Worm (Caenorhabditis elegans) whole organism, L3 larva: ENCODE data around the gene hda-2.

Experiments
- ZK546.5 ChIP-seq: sonication (generic microtip); optimal IDR thresholded peaks from 2 replicates; lab custom pipeline; 2017; ENCODE audit warnings: missing biosample characterization, missing genetic modification characterization
- ama-1 ChIP-seq: fragments of 150-350 bp; optimal IDR thresholded peaks from 2 replicates; lab custom pipeline; 2018
- ceh-28 ChIP-seq: fragments of 150-350 bp; optimal IDR thresholded peaks from 2 replicates; lab custom pipeline; 2014; ENCODE audit warnings: missing biosample characterization, missing genetic modification reagents, missing genetic modification characterization
- ceh-82 ChIP-seq: fragments of 150-350 bp; optimal IDR thresholded peaks from 2 replicates; lab custom pipeline; 2014; ENCODE audit warnings: missing biosample characterization, missing genetic modification characterization
- ceh-9 ChIP-seq: sonication (generic microtip); optimal IDR thresholded peaks from 2 replicates; lab custom pipeline; 2018; ENCODE audit warnings: missing biosample characterization, missing genetic modification characterization
- egl-27 ChIP-seq: sonication (generic microtip); optimal IDR thresholded peaks from 4 replicates; lab custom pipeline; 2017; ENCODE audit warnings: missing biosample characterization, missing genetic modification reagents, missing genetic modification characterization
- egl-5 ChIP-seq: fragments of 150-350 bp; optimal IDR thresholded peaks from 2 replicates; lab custom pipeline; 2017; ENCODE audit warnings: missing biosample characterization, missing genetic modification reagents, missing genetic modification characterization, inconsistent platforms
- elt-2 ChIP-seq: sonication (generic microtip); optimal IDR thresholded peaks from 2 replicates; lab custom pipeline; 2016; ENCODE audit warnings: missing genetic modification reagents, mild to moderate bottlenecking, missing genetic modification characterization, missing compliant biosample characterization
- elt-3 ChIP-seq, 3 experiments: fragments of 150-350 bp in 1 of 3; sonication (generic microtip) in 2 of 3; optimal IDR thresholded peaks; 2 replicates in 2 of 3; 4 replicates in 1 of 3; lab custom pipeline; 2014 to 2017; ENCODE audit warnings: missing biosample characterization in 3 of 3, missing genetic modification characterization in 3 of 3
- fkh-10 ChIP-seq: sonication (generic microtip); optimal IDR thresholded peaks from 2 replicates; lab custom pipeline; 2017; ENCODE audit warnings: missing biosample characterization, missing genetic modification reagents, missing genetic modification characterization
- fkh-2 ChIP-seq: fragments of 150-350 bp; optimal IDR thresholded peaks from 2 replicates; lab custom pipeline; 2014; ENCODE audit warnings: missing biosample characterization, missing genetic modification reagents, missing genetic modification characterization
- fos-1 ChIP-seq: fragments of 150-350 bp; optimal IDR thresholded peaks from 2 replicates; lab custom pipeline; 2014; ENCODE audit warnings: missing biosample characterization, missing genetic modification characterization
- hmg-11 ChIP-seq: sonication (generic microtip); optimal IDR thresholded peaks from 2 replicates; lab custom pipeline; 2016; ENCODE audit warnings: missing genetic modification characterization, missing compliant biosample characterization
- jun-1 ChIP-seq: fragments of 150-350 bp; optimal IDR thresholded peaks from 2 replicates; lab custom pipeline; 2014; ENCODE audit warnings: missing biosample characterization, missing genetic modification reagents, missing genetic modification characterization
- lin-15B ChIP-seq: fragments of 150-350 bp; optimal IDR thresholded peaks from 2 replicates; lab custom pipeline; 2014; ENCODE audit warnings: missing biosample characterization, missing genetic modification characterization
- lin-39 ChIP-seq: fragments of 150-350 bp; optimal IDR thresholded peaks from 2 replicates; lab custom pipeline; 2018; ENCODE audit warnings: missing biosample characterization, missing genetic modification reagents, missing genetic modification characterization
- lsy-12 ChIP-seq: sonication (generic microtip); optimal IDR thresholded peaks from 2 replicates; lab custom pipeline; 2016; ENCODE audit warnings: mild to moderate bottlenecking, missing genetic modification characterization, missing compliant biosample characterization
- mml-1 ChIP-seq: fragments of 150-350 bp; sonication (generic microtip); optimal IDR thresholded peaks from 3 replicates; lab custom pipeline; 2014; ENCODE audit warnings: missing biosample characterization, missing genetic modification characterization
- nfya-1 ChIP-seq: sonication (generic microtip); optimal IDR thresholded peaks from 2 replicates; lab custom pipeline; 2017; ENCODE audit warnings: missing genetic modification characterization, mild to moderate bottlenecking, missing compliant biosample characterization, antibody characterized with exemption, moderate library complexity; ENCODE audit not compliant: insufficient read depth
- nhr-11 ChIP-seq: fragments of 150-350 bp; optimal IDR thresholded peaks from 2 replicates; lab custom pipeline; 2014; ENCODE audit warnings: missing biosample characterization, missing genetic modification characterization
- nhr-12 ChIP-seq: fragments of 150-350 bp; optimal IDR thresholded peaks from 2 replicates; lab custom pipeline; 2014; ENCODE audit warnings: missing biosample characterization, missing genetic modification characterization
- nhr-23 ChIP-seq: fragments of 150-350 bp; optimal IDR thresholded peaks from 2 replicates; lab custom pipeline; 2014; ENCODE audit warnings: missing biosample characterization, missing genetic modification reagents, missing genetic modification characterization
- nhr-237 ChIP-seq: fragments of 150-350 bp; optimal IDR thresholded peaks from 2 replicates; lab custom pipeline; 2014; ENCODE audit warnings: missing biosample characterization, missing genetic modification characterization
- nhr-25 ChIP-seq: sonication (generic microtip); optimal IDR thresholded peaks from 2 replicates; lab custom pipeline; 2017; ENCODE audit warnings: missing biosample characterization, missing genetic modification characterization
- nhr-28 ChIP-seq: fragments of 150-350 bp; optimal IDR thresholded peaks from 2 replicates; lab custom pipeline; 2014; ENCODE audit warnings: missing biosample characterization, missing genetic modification characterization
- nhr-43 ChIP-seq: sonication (generic microtip); optimal IDR thresholded peaks from 2 replicates; lab custom pipeline; 2016; ENCODE audit warnings: mild to moderate bottlenecking, missing genetic modification characterization, missing compliant biosample characterization; ENCODE audit not compliant: poor library complexity, severe bottlenecking
- nhr-77 ChIP-seq: fragments of 150-350 bp; optimal IDR thresholded peaks from 2 replicates; lab custom pipeline; 2014; ENCODE audit warnings: missing biosample characterization, missing genetic modification characterization
- pha-4 ChIP-seq: fragments of 150-350 bp; optimal IDR thresholded peaks from 2 replicates; lab custom pipeline; 2014; ENCODE audit warnings: missing biosample characterization, missing genetic modification reagents, missing genetic modification characterization
- pqm-1 ChIP-seq: fragments of 150-350 bp; optimal IDR thresholded peaks from 2 replicates; lab custom pipeline; 2017; ENCODE audit warnings: missing biosample characterization, missing genetic modification characterization, inconsistent platforms
- sea-2 ChIP-seq: fragments of 150-350 bp; sonication (generic microtip); optimal IDR thresholded peaks from 4 replicates; lab custom pipeline; 2014; ENCODE audit warnings: missing biosample characterization, missing genetic modification reagents, missing genetic modification characterization
- skn-1 ChIP-seq: fragments of 150-350 bp; optimal IDR thresholded peaks from 2 replicates; lab custom pipeline; 2014; ENCODE audit warnings: missing biosample characterization, missing genetic modification characterization
- tbx-2 ChIP-seq: sonication (generic microtip); optimal IDR thresholded peaks from 2 replicates; lab custom pipeline; 2016; ENCODE audit warnings: mild to moderate bottlenecking, missing genetic modification characterization, missing compliant biosample characterization
- unc-39 ChIP-seq: sonication (generic microtip); optimal IDR thresholded peaks from 4 replicates; lab custom pipeline; 2017; ENCODE audit warnings: missing biosample characterization, missing genetic modification characterization
- unc-62 ChIP-seq: fragments of 150-350 bp; sonication (generic microtip); optimal IDR thresholded peaks from 4 replicates; lab custom pipeline; 2014; ENCODE audit warnings: missing biosample characterization, missing genetic modification reagents, missing genetic modification characterization
- zag-1 ChIP-seq: fragments of 150-350 bp; optimal IDR thresholded peaks from 2 replicates; lab custom pipeline; 2014; ENCODE audit warnings: missing biosample characterization, missing genetic modification characterization

hda-2 gene

ce11 chrII:8037863-8038262 lies 15.5 kb upstream of the hda-2 start, which contains the start of gene C08B11.9:
Gene C08B11.9 (minus strand): TSS chrII:8038169.
- no peak for TF ChIP-seq nhr-43 (tag; lab: Kevin White, UChicago)
- TF ChIP-seq zag-1 (tag; lab: Kevin White, UChicago), result no peak
- TF ChIP-seq lin-39 (tag; lab: Kevin White, UChicago), result no peak
- TF ChIP-seq sea-2 (GFP tag; lab: Kevin White, UChicago), result no peak
- no peak for TF ChIP-seq tbx-2 (tag; lab: Kevin White, UChicago)
- TF ChIP-seq lin-15B (tag; lab: Kevin White, UChicago), result no peak
- TF ChIP-seq jun-1 (tag; lab: Kevin White, UChicago), result no peak
- TF ChIP-seq nhr-25 (tag; lab: Kevin White, UChicago), result no peak
- TF ChIP-seq egl-27 (tag; lab: Kevin White, UChicago), result no peak
- no peak for TF ChIP-seq nhr-28 (tag; lab: Kevin White, UChicago)

ce11 chrII:8037246-8037645 lies 14.9 kb upstream of the hda-2 start, which contains the start of gene arp-6:
Gene arp-6 (minus strand): TSS chrII:8037346.
- TF ChIP-seq skn-1 (tag; lab: Kevin White, UChicago), result no peak
- no peak for TF ChIP-seq elt-3 (tag; optimal IDR thresholded peaks at IDR 0.05; lab: Kevin White, UChicago)
- no peak for TF ChIP-seq ceh-9 (tag; lab: Kevin White, UChicago)
- no peak for TF ChIP-seq mml-1 (tag; lab: Kevin White, UChicago)
- TF ChIP-seq pqm-1 (tag; lab: Kevin White, UChicago), result no peak
- no peak for TF ChIP-seq nfya-1 (tag; lab: Kevin White, UChicago)
- no peak for TF ChIP-seq hmg-11 (tag; lab: Kevin White, UChicago)
- no peak for TF ChIP-seq ama-1 (lab: Kevin White, UChicago)
- TF ChIP-seq pha-4 (tag; lab: Kevin White, UChicago), result no peak
- no peak for TF ChIP-seq nhr-43 (tag; lab: Kevin White, UChicago)
- TF ChIP-seq unc-39 (tag; lab: Kevin White, UChicago), result no peak
- TF ChIP-seq fos-1, result no peak
- no peak for TF ChIP-seq nhr-23
- TF ChIP-seq elt-2 (tag; lab: Kevin White, UChicago), result no peak
- TF ChIP-seq, all 47 proteins: peak for 0

DNA sequence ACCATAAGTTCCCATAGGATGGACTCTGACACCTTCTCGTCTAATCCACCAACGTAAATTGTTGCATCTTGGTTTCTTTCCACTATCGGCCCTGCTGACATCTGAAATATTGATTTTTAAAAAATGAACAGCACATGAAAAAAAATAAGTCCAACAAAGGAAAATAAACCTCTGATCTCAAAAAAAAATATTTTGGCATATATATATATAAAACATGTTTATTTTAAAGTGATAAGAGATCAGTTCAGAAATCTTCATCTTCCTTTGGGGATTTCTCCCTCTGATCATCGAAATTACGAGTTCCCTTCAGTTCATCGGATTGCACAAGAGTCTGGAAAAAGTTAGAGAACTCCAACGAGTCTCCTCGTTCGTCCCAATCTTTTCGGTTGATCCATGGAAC lies 13.3 kb upstream of the hda-2 start, which contains the start of gene sap-49:
Gene sap-49, minus strand, starts transcription at position 101 of the 400 bp plus-strand sequence.
- TF ChIP-seq jun-1 (tag; lab: Kevin White, UChicago), result no peak
- TF ChIP-seq nhr-25 (tag; lab: Kevin White, UChicago), result no peak
- TF ChIP-seq elt-3 (tag; optimal IDR thresholded peaks at IDR 0.05; lab: Kevin White, UChicago), result no peak
- TF ChIP-seq lin-39 (tag; lab: Kevin White, UChicago), result no peak
- no peak for TF ChIP-seq pqm-1 (tag; lab: Kevin White, UChicago)
- no peak for TF ChIP-seq ZK546.5 (tag; lab: Kevin White, UChicago)
- no peak for TF ChIP-seq fkh-2
- TF ChIP-seq nfya-1 (tag; lab: Kevin White, UChicago), result no peak
- no peak for TF ChIP-seq hmg-11 (tag; lab: Kevin White, UChicago)
- no peak for TF ChIP-seq elt-2 (tag; lab: Kevin White, UChicago)
- no peak for TF ChIP-seq ceh-28 (tag; lab: Kevin White, UChicago)
- no peak for TF ChIP-seq egl-5 (tag; lab: Kevin White, UChicago)
- no peak for TF ChIP-seq lsy-12 (tag; lab: Kevin White, UChicago)
- TF ChIP-seq nhr-237, result no peak
- no peak for TF ChIP-seq fos-1
- no peak for TF ChIP-seq ceh-82

DNA sequence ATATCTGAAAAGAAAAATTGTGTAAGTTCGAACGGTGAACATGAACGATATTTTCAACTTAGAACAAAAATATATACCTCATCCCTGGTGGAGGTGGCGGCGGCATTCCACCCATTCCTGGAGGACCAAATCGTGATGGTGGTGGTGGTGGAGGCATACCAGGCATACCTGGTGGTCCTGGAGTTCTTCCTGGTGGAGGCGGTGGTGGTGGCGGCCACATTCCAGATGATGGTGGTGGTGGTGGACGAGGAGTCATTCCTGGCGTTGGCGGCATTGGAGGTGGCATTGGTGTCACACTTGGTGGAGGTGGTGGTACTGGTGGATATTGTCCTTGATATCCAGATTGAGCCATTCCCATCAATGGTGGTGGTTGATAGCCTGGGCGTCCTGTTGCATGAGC lies 12.3 kb upstream of the hda-2 start:
- TF ChIP-seq elt-2 (tag; lab: Kevin White, UChicago) (no peak), fos-1 (no peak), nfya-1 (tag; lab: Kevin White, UChicago) (no peak), fkh-10 (GFP tag; lab: Kevin White, UChicago) (no peak), nhr-12 (tag; lab: Kevin White, UChicago) (no peak), sea-2 (GFP tag; lab: Kevin White, UChicago) (no peak), jun-1 (tag; lab: Kevin White, UChicago) (no peak), skn-1 (tag; lab: Kevin White, UChicago) (no peak), pqm-1 (tag; lab: Kevin White, UChicago) (no peak), elt-3 (tag; optimal IDR thresholded peaks at IDR 0.05; lab: Kevin White, UChicago) (no peak), zag-1 (tag; lab: Kevin White, UChicago) (no peak), nhr-11 (no peak), lsy-12 (tag; lab: Kevin White, UChicago) (no peak), nhr-23 (no peak), unc-62 (no peak), nhr-77 (tag; lab: Kevin White, UChicago) (no peak), unc-39 (tag; lab: Kevin White, UChicago) (no peak)
- TF ChIP-seq, all 47 proteins: peak for 0
